Fruit fly (Drosophila melanogaster) whole organism, wandering third instar larva: Measurements from ENCODE around the gene CG32236.

Source experiments
- CrebA ChIP-seq: fragments of 200-800 bp; sonication (Bioruptor generic); optimal IDR thresholded peaks from 2 replicates; lab custom pipeline; 2016; ENCODE audit warnings: missing biosample characterization, mild to moderate bottlenecking, missing genetic modification characterization, borderline replicate concordance
- Hr83 ChIP-seq: fragments of 200-300 bp; sonication (Bioruptor generic); optimal IDR thresholded peaks from 2 replicates; lab custom pipeline; 2016; ENCODE audit warnings: missing biosample characterization, mild to moderate bottlenecking, missing genetic modification characterization, moderate library complexity; ENCODE audit not compliant: poor library complexity, severe bottlenecking
- N ChIP-seq: fragments of >200 bp; optimal IDR thresholded peaks from 2 replicates; lab custom pipeline; 2018; ENCODE audit warnings: missing biosample characterization, missing external identifiers, missing genetic modification characterization
- OdsH ChIP-seq: fragments of 200-800 bp; sonication (Bioruptor generic); optimal IDR thresholded peaks from 2 replicates; lab custom pipeline; 2016; ENCODE audit warnings: missing biosample characterization, mild to moderate bottlenecking, missing genetic modification characterization
- br ChIP-seq: fragments of 200-800 bp; sonication (Bioruptor generic); optimal IDR thresholded peaks from 2 replicates; lab custom pipeline; 2016; ENCODE audit warnings: missing biosample characterization, missing genetic modification characterization
- h ChIP-seq: fragments of 200-800 bp; sonication (Bioruptor generic); optimal IDR thresholded peaks from 3 replicates; lab custom pipeline; 2016; ENCODE audit warnings: missing biosample characterization, mild to moderate bottlenecking, missing genetic modification characterization
- jim ChIP-seq: fragments of 175-275, 200-325 bp; sonication (Bioruptor generic); optimal IDR thresholded peaks from 2 replicates; lab custom pipeline; 2016; ENCODE audit warnings: missing biosample characterization, mild to moderate bottlenecking, missing genetic modification characterization
- pan ChIP-seq: fragments of >200 bp; optimal IDR thresholded peaks from 2 replicates; lab custom pipeline; 2017
- psq ChIP-seq: fragments of 200-800 bp; sonication (Bioruptor generic); optimal IDR thresholded peaks from 3 replicates; lab custom pipeline; 2017; ENCODE audit warnings: missing biosample characterization, mild to moderate bottlenecking, missing genetic modification characterization, moderate library complexity
- usp ChIP-seq: fragments of >200 bp; optimal IDR thresholded peaks from 2 replicates; lab custom pipeline; 2017; ENCODE audit warnings: missing biosample characterization, missing genetic modification characterization

dm6 chr3L:4667289-4667688, at the start of gene CG32236:
- TF ChIP-seq N (no peak), h (no peak), OdsH (GFP tag; lab: Kevin White, UChicago) (no peak), usp (GFP tag; lab: Kevin White, UChicago) (no peak), pan (lab: Kevin White, UChicago) (no peak), br (GFP tag; lab: Kevin White, UChicago) (no peak), psq (GFP tag; lab: Kevin White, UChicago) (no peak), jim (GFP tag; lab: Kevin White, UChicago) (no peak), Hr83 (no peak), CrebA (no peak)
